Worm (Caenorhabditis elegans) whole organism, dauer: ENCODE measurements around the gene Y24D9B.1.

ENCODE experiments used
- unc-62 ChIP-seq: sonication (generic microtip); optimal IDR thresholded peaks from 2 replicates; lab custom pipeline; 2017; ENCODE audit warnings: missing biosample characterization, missing genetic modification reagents, missing genetic modification characterization

Y24D9B.1 gene

DNA sequence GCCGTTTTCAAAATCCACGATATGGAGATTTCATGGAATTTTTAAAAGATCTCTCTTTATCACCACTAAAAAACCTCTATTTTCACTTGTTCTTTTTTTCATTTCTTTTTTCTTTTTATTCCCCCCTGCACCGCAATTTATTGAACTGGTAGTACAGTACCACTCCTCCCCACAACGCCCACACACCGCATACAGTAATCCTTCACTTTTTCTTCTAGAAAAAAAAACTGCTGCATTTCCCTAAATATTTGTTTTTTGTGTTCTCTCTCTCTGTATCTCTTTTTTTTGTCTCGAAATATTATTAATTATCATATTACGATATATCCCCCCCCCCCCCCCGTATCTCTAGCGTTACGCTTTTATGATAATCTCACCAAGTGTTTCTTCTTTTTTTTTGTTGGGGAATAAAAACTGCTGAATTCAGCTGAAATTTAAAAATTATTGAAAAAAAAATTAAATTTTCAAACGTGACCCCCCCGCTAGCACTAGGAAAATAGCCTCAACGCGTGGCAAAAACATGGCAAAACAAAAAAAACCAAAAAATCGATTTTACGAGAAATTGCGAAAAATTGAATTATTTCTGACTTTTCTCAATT lies at the start of gene Y24D9B.1:
Y24D9B.1 (plus strand) TSS at position 546 of the 596 bp plus-strand sequence.
- TF ChIP-seq unc-62 = no peak

ce11 chrIV:4269308-4269707 lies 47.9 kb upstream of the Y24D9B.1 start, which contains the start of gene F36A4.3:
F36A4.3 (plus strand) TSS chrIV:4269608.
- no peak for TF ChIP-seq unc-62

ce11 chrIV:4270925-4271324 lies 46.2 kb upstream of the Y24D9B.1 start, which contains the start of gene F36A4.2:
F36A4.2 (plus strand) TSS chrIV:4271225.
- no peak for TF ChIP-seq unc-62

DNA sequence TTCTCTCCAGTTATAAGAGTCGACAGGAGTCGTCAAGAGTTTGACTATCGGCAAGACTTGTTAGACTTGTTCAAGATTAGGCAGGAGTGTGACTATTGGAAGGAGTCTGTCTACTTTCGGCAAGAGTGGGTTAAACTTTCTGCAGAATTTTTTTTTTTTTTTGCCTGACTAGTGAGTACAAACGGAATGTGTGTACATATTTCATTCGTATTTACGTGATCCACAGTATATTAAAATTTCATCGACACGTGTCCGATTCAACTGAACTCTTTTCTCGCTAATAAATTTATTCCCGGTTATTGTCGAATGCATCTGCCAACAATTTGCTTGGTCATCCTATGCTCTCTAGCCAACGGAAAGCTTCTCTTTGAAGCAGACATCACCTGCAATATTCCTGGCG lies 45.0 kb upstream of the Y24D9B.1 start, which contains the start of gene F36A4.1:
F36A4.1 (plus strand) TSS at position 301 of the 400 bp plus-strand sequence.
- TF ChIP-seq unc-62 = no peak

DNA sequence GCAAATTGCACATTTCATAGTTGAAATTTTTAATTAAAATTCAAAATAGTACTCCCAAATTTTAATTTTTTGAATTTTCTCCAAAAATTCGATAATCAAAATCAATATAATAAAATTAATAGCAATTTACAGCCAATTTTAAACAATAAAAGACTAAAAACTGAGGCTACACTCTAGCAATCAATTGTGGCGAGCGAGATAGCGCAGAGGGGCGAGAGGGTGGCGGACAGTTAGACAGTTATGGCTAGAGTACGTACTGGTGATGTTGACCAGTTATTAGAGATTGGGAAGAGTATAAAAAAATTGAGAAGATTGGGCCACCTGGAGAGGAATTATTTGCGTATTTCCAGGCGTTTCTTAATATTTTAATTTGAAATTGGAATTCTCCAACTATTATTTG lies 39.5 kb upstream of the Y24D9B.1 start, which contains the start of gene nhr-78:
nhr-78 (minus strand) TSS at position 182 of the 400 bp plus-strand sequence.
- TF ChIP-seq unc-62 = no peak

DNA sequence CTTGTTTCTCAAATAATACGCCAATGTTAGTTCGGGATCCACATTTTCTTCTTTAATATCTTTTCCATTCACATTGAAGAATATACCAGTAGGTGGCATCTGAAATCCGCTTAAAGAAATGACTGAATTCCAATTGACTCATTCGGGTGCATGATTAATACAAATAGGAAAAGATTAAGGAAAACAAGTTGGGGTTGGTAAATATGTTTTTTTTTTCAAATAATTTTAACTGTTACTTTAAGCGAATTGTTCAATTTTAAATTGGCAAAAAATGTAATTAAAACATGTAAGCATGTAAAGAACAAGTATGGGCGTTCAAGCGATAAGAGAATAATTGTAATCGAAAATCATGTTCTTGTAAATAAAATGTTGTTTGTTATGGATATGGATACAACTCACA lies 33.1 kb upstream of the Y24D9B.1 start, which contains the start of gene F15E6.6:
F15E6.6 (minus strand) TSS at position 101 of the 400 bp plus-strand sequence.
- TF ChIP-seq unc-62 = no peak

DNA sequence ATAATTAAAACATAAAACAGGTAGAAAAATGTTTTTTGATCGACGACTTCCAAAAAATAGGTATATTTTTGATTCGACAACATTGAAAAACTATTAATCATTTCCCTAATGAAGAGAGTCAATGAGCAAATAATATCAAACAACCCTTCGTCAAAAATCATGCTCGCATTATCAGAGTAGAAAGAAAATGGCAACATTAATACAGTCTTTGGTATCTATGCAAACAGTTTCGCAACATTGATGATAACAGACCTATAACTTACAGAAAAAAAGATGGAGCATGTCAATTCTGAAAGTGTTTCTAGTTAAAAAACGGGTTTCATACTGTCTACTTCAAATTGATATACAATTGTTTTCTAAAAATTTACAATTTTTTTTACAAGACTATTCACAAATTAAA lies 32.2 kb upstream of the Y24D9B.1 start:
- TF ChIP-seq unc-62 = no peak

- TF ChIP-seq unc-62 = no peak
Measured at ce11 chrIV:4288332-4288731, 28.8 kb upstream of the Y24D9B.1 start, which contains the start of gene srv-4. srv-4 (minus strand) TSS chrIV:4288432.

DNA sequence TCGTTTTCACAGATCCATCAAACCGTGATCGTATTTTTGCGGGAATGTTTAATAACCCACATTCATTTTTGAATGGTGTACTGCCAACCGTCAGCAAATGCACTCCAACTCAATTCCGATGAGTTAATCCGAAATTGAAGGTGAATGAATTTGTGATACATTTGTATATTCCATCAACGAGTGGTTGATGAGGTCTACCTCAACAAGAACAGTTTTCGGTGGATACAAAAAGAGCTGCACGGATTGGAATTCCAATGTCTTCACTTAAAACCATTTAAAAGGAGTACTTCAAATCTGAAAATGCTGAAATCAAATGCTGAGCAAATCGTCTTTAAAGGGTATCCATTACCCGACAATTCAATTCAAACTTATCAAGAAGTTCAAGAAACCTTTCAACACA lies 27.9 kb upstream of the Y24D9B.1 start, which contains the start of gene F15E6.5:
F15E6.5 (plus strand) TSS at position 301 of the 400 bp plus-strand sequence.
- no peak for TF ChIP-seq unc-62

ce11 chrIV:4290472-4290871 lies 26.7 kb upstream of the Y24D9B.1 start, which contains the start of gene dct-7:
dct-7 (minus strand) TSS chrIV:4290572.
- no peak for TF ChIP-seq unc-62

- no peak for TF ChIP-seq unc-62
Measured at ce11 chrIV:4291174-4291573, 26.0 kb upstream of the Y24D9B.1 start, which contains the start of gene F15E6.4. F15E6.4 (plus strand) TSS chrIV:4291474.

DNA sequence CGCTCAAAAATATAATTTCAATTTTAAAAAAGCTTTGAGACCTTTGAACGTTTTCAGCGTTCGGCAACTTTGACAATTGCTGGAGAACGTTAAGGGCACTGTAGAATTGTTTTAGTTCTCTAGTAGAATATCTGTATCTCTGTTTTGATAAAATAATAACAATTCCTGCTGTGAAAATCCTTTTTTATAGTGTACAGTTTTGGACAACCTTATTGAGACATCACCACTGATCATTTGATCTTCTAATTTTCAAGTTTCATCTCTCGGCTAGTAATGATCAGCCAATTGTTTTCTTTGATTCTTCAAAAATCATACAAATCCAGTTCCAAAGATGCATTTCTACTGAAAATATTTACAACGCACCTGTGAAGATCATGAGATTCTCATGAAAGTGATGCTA lies 24.6 kb upstream of the Y24D9B.1 start, which contains the start of gene F15E6.10:
F15E6.10 (plus strand) TSS at position 301 of the 400 bp plus-strand sequence.
- no peak for TF ChIP-seq unc-62

DNA sequence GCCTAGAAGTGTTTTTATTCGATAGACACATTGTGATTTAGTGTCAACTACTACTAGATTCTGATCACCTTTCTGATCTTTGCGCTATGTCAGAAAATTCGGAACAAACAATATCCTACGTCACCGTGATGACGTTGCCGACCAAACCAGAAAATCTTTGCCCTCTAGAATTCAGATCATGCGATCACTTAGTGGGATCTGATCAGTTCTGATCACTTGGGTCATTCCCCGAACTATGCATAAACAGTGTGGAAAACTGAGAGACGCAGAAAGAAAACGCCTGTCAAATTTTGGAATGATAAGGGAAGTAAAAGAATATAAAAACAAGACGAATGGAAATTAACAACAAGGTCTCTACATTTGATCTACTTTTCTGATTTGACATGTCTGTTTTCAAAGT lies 22.6 kb upstream of the Y24D9B.1 start, which contains the start of gene F15E6.3:
F15E6.3 (plus strand) TSS at position 344 of the 400 bp plus-strand sequence.
- no peak for TF ChIP-seq unc-62

DNA sequence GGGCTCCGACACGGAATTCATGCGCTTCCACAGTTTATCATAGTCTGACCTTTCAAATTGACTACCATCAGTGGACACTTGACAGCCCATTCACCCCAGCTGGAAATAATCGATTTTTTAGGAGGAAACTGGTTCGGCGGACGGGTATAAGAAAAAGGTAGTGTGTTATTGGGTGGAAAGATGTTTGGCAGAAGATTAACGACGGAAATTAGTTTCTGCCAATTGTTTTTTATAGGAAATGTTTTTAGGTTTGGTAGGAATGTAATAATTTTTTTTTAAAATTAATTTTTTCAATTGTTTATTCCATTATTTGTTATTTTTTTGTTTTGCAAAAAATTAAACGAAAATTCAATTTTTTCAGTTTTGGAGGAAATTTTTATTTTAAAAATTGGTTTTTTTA lies 18.2 kb upstream of the Y24D9B.1 start, which contains the start of gene F15E6.9:
F15E6.9 (minus strand) TSS at position 101 of the 400 bp plus-strand sequence.
- TF ChIP-seq unc-62 = no peak

DNA sequence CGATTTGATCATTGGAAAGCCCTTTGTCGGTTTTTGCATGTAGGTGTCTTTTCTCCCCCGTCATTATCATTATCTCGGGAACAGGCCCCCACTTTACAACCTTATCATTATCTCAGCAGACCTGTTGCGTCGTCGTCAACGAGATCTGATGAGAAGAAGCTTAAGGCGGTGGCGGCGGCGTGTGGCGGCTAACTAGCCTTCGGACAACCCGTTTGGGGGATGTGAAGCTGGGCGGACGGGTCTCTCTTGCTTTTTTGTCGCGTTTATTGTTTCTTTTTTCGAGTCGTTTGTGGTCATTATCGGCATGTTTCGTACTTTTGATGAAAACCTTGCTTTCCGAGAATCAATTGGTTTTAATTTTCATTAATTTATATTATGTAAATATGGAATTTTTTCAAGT lies 17.2 kb upstream of the Y24D9B.1 start:
- TF ChIP-seq unc-62 = no peak

DNA sequence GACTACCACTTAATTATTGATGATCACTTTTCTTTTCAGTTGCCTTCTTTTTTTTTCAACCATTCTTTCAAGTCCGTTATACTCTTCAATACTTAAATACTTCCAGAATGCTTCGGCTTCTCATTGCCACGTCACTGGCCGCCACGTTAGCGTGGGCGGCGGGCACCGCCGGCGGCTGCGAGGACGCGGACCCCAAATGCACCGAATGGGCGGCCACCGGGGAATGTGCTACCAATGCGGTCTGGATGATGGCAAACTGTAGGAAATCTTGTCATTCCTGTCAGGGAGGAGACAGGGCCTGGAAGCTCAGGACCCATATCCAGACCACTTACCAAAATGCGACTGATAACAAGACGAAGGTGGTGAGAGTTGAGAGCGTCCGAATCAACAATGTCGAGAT lies 16.0 kb upstream of the Y24D9B.1 start, which contains the start of gene lgc-22:
lgc-22 (plus strand) TSS at position 105 of the 400 bp plus-strand sequence.
- no peak for TF ChIP-seq unc-62

ce11 chrIV:4306317-4306716 lies 10.8 kb upstream of the Y24D9B.1 start:
- no peak for TF ChIP-seq unc-62
